Fruit fly (Drosophila melanogaster): ENCODE measurements around the gene CG7829.

The CG7829 gene

dm6 chr3R:29785242-29785641 is 32.3 kb downstream of the CG7829 start:
- TF ChIP-seq noc (tag; optimal IDR thresholded peaks at IDR 0.05), result no peak

- TF ChIP-seq noc (tag; optimal IDR thresholded peaks at IDR 0.05), result no peak
These were observed 34.4 kb downstream of the CG7829 start for dm6 chr3R:29783210-29783609.

dm6 chr3R:29782367-29782766 is 35.2 kb downstream of the CG7829 start:
- peak; percentile 82 for TF ChIP-seq noc (tag; optimal IDR thresholded peaks at IDR 0.05)

dm6 chr3R:29781874-29782273 is 35.7 kb downstream of the CG7829 start:
- no peak for TF ChIP-seq noc (tag; optimal IDR thresholded peaks at IDR 0.05)

dm6 chr3R:29780402-29781029 is 37.0 kb downstream of the CG7829 start, which contains the start of gene fig:
fig (minus strand) TSS chr3R:29780452.
- no peak for TF ChIP-seq noc (tag; optimal IDR thresholded peaks at IDR 0.05)

dm6 chr3R:29778985-29779298 is 38.6 kb downstream of the CG7829 start:
- peak; percentile 63 for TF ChIP-seq noc (tag; optimal IDR thresholded peaks at IDR 0.05)

dm6 chr3R:29778139-29778984 is 39.2 kb downstream of the CG7829 start:
- no peak for TF ChIP-seq noc (tag; optimal IDR thresholded peaks at IDR 0.05)

- TF ChIP-seq noc (tag; optimal IDR thresholded peaks at IDR 0.05), result no peak
These were observed 40.4 kb downstream of the CG7829 start for dm6 chr3R:29777213-29777612.

dm6 chr3R:29775755-29776686 is 41.5 kb downstream of the CG7829 start:
- TF ChIP-seq noc (tag; optimal IDR thresholded peaks at IDR 0.05), result peak; percentile 14

- TF ChIP-seq noc (tag; optimal IDR thresholded peaks at IDR 0.05), result no peak
These were observed 43.0 kb downstream of the CG7829 start for dm6 chr3R:29774360-29775193.

- peak; percentile 91 for TF ChIP-seq noc (tag; optimal IDR thresholded peaks at IDR 0.05)
These were observed 43.7 kb downstream of the CG7829 start for dm6 chr3R:29773833-29774324.

- TF ChIP-seq noc (tag; optimal IDR thresholded peaks at IDR 0.05), result peak; percentile 39
These were observed 44.7 kb downstream of the CG7829 start for dm6 chr3R:29772795-29773331.

- peak; percentile 34 for TF ChIP-seq noc (tag; optimal IDR thresholded peaks at IDR 0.05)
These were observed 45.3 kb downstream of the CG7829 start for dm6 chr3R:29772090-29772794.

dm6 chr3R:29771645-29772089 is 45.9 kb downstream of the CG7829 start:
- TF ChIP-seq noc (tag; optimal IDR thresholded peaks at IDR 0.05), result no peak
